Fruit fly (Drosophila melanogaster): Measurements from ENCODE around the gene ssp3.

DNA sequence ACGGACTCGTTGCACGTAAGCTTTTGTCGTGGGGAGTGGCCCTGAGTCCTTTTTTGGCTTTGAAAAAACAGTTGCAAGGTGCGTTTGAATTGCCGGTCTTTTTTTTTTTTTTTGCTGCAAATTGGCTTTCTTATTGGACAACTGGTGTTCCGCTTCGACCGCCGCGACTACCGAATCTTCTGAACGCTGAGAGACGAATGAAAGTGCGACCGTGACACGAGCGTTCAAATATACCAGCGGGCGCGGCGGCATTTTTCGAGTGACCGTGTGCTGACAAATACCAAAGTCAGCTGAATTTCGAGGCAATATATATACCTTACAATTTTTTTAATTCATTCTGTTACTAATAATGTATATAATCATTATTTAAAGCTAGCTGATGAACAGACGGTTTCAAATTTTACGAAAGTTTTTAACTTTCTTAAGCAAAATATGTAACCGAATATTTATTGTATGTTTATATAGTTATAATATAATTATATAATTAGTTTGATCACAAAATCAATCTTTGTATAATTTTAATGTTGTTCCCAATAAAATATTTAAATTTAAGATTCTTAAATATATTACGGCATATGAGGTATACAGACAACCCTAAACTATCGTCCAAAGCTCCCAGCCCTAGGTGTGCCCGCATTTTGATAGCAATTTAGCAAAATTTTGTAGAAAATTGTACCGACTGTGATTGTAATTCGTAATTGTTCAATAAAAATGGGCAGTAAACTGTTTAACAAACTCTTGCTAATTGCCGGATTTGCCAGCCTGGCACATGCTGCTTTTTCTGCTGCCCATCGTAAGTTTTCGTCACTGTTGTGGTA, 43.5 kb upstream of the ssp3 start, which contains the start of the genes Swip-1 and EMC5:
- TF ChIP-seq CG8478 (optimal IDR thresholded peaks at IDR 0.05) (no peak), EcR (GFP tag; optimal IDR thresholded peaks at IDR 0.05) (no peak)

All from whole organism.